Worm (Caenorhabditis elegans): ENCODE data around the gene glrx-22.

- TF ChIP-seq hlh-26 (GFP tag; conservative IDR thresholded peaks at IDR 0.05) (no peak), unc-62 (GFP tag; optimal IDR thresholded peaks at IDR 0.05) (no peak), egrh-3 (GFP tag; IDR thresholded peaks at IDR 0.05) (no peak), efl-1 (GFP tag; optimal IDR thresholded peaks at IDR 0.05) (no peak), ceh-79 (tag; optimal IDR thresholded peaks at IDR 0.05) (no peak), lag-1 (GFP tag; IDR thresholded peaks at IDR 0.05) (no peak), nhr-90 (tag; optimal IDR thresholded peaks at IDR 0.05) (no peak), F52B5.7 (tag; optimal IDR thresholded peaks at IDR 0.05) (no peak), C17E4.6 (GFP tag; IDR thresholded peaks at IDR 0.05) (no peak), dox-1 (GFP tag; IDR thresholded peaks at IDR 0.05) (no peak), fkh-3 (tag; optimal IDR thresholded peaks at IDR 0.05) (no peak)
These were observed 38.6 kb upstream of the glrx-22 start for ce11 chrIV:8239584-8239983.

Data from whole organism, young adult.